Fruit fly (Drosophila melanogaster) whole organism, embryonic: Measurements from ENCODE around the gene Nup153.

Source experiments
- Atf-2 ChIP-seq: fragments of 200-800 bp; sonication (Bioruptor generic); optimal IDR thresholded peaks from 2 replicates; lab custom pipeline; 2016; ENCODE audit warnings: missing biosample characterization, missing genetic modification characterization
- Atf3 ChIP-seq: fragments of 200-800 bp; sonication (Bioruptor generic); optimal IDR thresholded peaks from 3 replicates; lab custom pipeline; 2016; ENCODE audit warnings: missing biosample characterization, missing genetic modification characterization
- B-H1 ChIP-seq: fragments of 200-800 bp; sonication (Bioruptor generic); IDR thresholded peaks from 3 replicates; pipeline ENCODE4 v1.3.6; 2022; ENCODE audit warnings: missing biosample characterization, missing genetic modification characterization
- CG11398 ChIP-seq: fragments of 200-800 bp; sonication (Bioruptor generic); optimal IDR thresholded peaks from 2 replicates; lab custom pipeline; 2016; ENCODE audit warnings: missing biosample characterization, missing genetic modification characterization
- CG11456 ChIP-seq: fragments of 200-800 bp; sonication (Bioruptor generic); IDR thresholded peaks from 3 replicates; pipeline ENCODE4 v1.3.6; 2022; ENCODE audit warnings: missing biosample characterization, missing genetic modification characterization
- CG11695 ChIP-seq: fragments of 200-800 bp; sonication (Bioruptor generic); IDR thresholded peaks from 3 replicates; pipeline ENCODE4 v1.3.6; 2022; ENCODE audit warnings: missing biosample characterization, missing genetic modification characterization
- CG12299 ChIP-seq: fragments of 200-800 bp; sonication (Bioruptor generic); optimal IDR thresholded peaks from 2 replicates; lab custom pipeline; 2018; ENCODE audit warnings: missing biosample characterization, mild to moderate bottlenecking, missing genetic modification characterization
- CG12769 ChIP-seq: fragments of 200-800 bp; sonication (Bioruptor generic); optimal IDR thresholded peaks from 2 replicates; lab custom pipeline; 2019; ENCODE audit warnings: missing biosample characterization, mild to moderate bottlenecking, missing genetic modification characterization, moderate library complexity
- CG13296 ChIP-seq: fragments of 200-800 bp; sonication (Bioruptor generic); optimal IDR thresholded peaks from 3 replicates; lab custom pipeline; 2018; ENCODE audit warnings: missing biosample characterization, mild to moderate bottlenecking, missing genetic modification characterization
- CG15073 ChIP-seq: fragments of 200-800 bp; sonication (Bioruptor generic); optimal IDR thresholded peaks from 2 replicates; lab custom pipeline; 2016; ENCODE audit warnings: missing biosample characterization, missing genetic modification characterization
- CG2116 ChIP-seq: fragments of 200-800 bp; sonication (Bioruptor generic); optimal IDR thresholded peaks from 3 replicates; lab custom pipeline; 2018; ENCODE audit warnings: missing biosample characterization, mild to moderate bottlenecking, missing genetic modification characterization
- CG2120 ChIP-seq: fragments of 200-800 bp; sonication (Bioruptor generic); optimal IDR thresholded peaks from 3 replicates; lab custom pipeline; 2016; ENCODE audit warnings: missing biosample characterization, missing genetic modification characterization
- CG2678 ChIP-seq: fragments of 200-800 bp; sonication (Bioruptor generic); optimal IDR thresholded peaks from 3 replicates; lab custom pipeline; 2019; ENCODE audit warnings: missing biosample characterization, mild to moderate bottlenecking, missing genetic modification characterization, moderate library complexity
- CG3281 ChIP-seq: fragments of 200-800 bp; sonication (Bioruptor generic); optimal IDR thresholded peaks from 3 replicates; lab custom pipeline; 2017; ENCODE audit warnings: missing biosample characterization, mild to moderate bottlenecking, missing genetic modification characterization
- CG4282 ChIP-seq: fragments of 200-800 bp; sonication (Bioruptor generic); optimal IDR thresholded peaks from 2 replicates; lab custom pipeline; 2016; ENCODE audit warnings: missing biosample characterization, missing genetic modification characterization
- CG43689 ChIP-seq: fragments of 200-800 bp; sonication (Bioruptor generic); IDR thresholded peaks from 2 replicates; pipeline ENCODE4 v1.3.6; 2022; ENCODE audit warnings: missing biosample characterization, missing genetic modification characterization
- CG6654 ChIP-seq: fragments of 200-800 bp; sonication (Bioruptor generic); optimal IDR thresholded peaks from 2 replicates; lab custom pipeline; 2017; ENCODE audit warnings: missing biosample characterization, mild to moderate bottlenecking, missing genetic modification characterization
- CG6683 ChIP-seq: fragments of 200-800 bp; sonication (Bioruptor generic); optimal IDR thresholded peaks from 2 replicates; lab custom pipeline; 2017; ENCODE audit warnings: missing biosample characterization, mild to moderate bottlenecking, missing genetic modification characterization, missing genetic modification reagents
- CG6765 ChIP-seq: fragments of 200-800 bp; sonication (Bioruptor generic); optimal IDR thresholded peaks from 3 replicates; lab custom pipeline; 2017; ENCODE audit warnings: missing biosample characterization, mild to moderate bottlenecking, missing genetic modification characterization
- CG6791 ChIP-seq: fragments of 200-800 bp; sonication (Bioruptor generic); IDR thresholded peaks from 3 replicates; pipeline ENCODE4 v1.3.6; 2022; ENCODE audit warnings: missing biosample characterization, missing genetic modification characterization; ENCODE audit not compliant: partially characterized antibody
- CG8089 ChIP-seq: fragments of 200-800 bp; sonication (Bioruptor generic); optimal IDR thresholded peaks from 3 replicates; lab custom pipeline; 2016; ENCODE audit warnings: missing biosample characterization, missing genetic modification characterization
- Dad ChIP-seq: fragments of 200-800 bp; sonication (Bioruptor generic); optimal IDR thresholded peaks from 3 replicates; lab custom pipeline; 2016; ENCODE audit warnings: missing biosample characterization, missing genetic modification characterization
- Dp ChIP-seq: fragments of 200-800 bp; sonication (Bioruptor generic); optimal IDR thresholded peaks from 2 replicates; lab custom pipeline; 2018; ENCODE audit warnings: missing biosample characterization, mild to moderate bottlenecking, missing genetic modification characterization, moderate library complexity
- Fer1 ChIP-seq: fragments of 200-800 bp; sonication (Bioruptor generic); optimal IDR thresholded peaks from 2 replicates; lab custom pipeline; 2017; ENCODE audit warnings: missing biosample characterization, mild to moderate bottlenecking, missing genetic modification characterization
- H2.0 ChIP-seq: fragments of 200-800 bp; sonication (Bioruptor generic); IDR thresholded peaks from 2 replicates; pipeline ENCODE4 v1.3.6; 2022; ENCODE audit warnings: missing biosample characterization, missing genetic modification characterization
- HLH3B ChIP-seq: fragments of 200-800 bp; sonication (Bioruptor generic); IDR thresholded peaks from 2 replicates; pipeline ENCODE4 v1.3.6; 2022; ENCODE audit warnings: missing biosample characterization, missing genetic modification characterization
- HmgZ ChIP-seq: fragments of 200-800 bp; sonication (Bioruptor generic); optimal IDR thresholded peaks from 2 replicates; lab custom pipeline; 2018; ENCODE audit warnings: missing biosample characterization, mild to moderate bottlenecking, missing genetic modification characterization
- Jarid2 ChIP-seq: fragments of 200-800 bp; sonication (Bioruptor generic); optimal IDR thresholded peaks from 3 replicates; lab custom pipeline; 2017; ENCODE audit warnings: mild to moderate bottlenecking, missing biosample characterization, missing genetic modification reagents, missing genetic modification characterization
- Kr ChIP-seq: fragments of 200-800 bp; sonication (Bioruptor generic); optimal IDR thresholded peaks from 2 replicates; lab custom pipeline; 2017; ENCODE audit warnings: missing biosample characterization, mild to moderate bottlenecking, missing genetic modification characterization
- Mes4 ChIP-seq: fragments of 200-800 bp; sonication (Bioruptor generic); optimal IDR thresholded peaks from 2 replicates; lab custom pipeline; 2016; ENCODE audit warnings: missing biosample characterization, missing genetic modification characterization
- Ptx1 ChIP-seq: fragments of 200-800 bp; sonication (Bioruptor generic); IDR thresholded peaks from 2 replicates; pipeline ENCODE4 v1.3.6; 2022; ENCODE audit warnings: missing biosample characterization, missing genetic modification characterization
- Rx ChIP-seq: fragments of 200-800 bp; sonication (Bioruptor generic); IDR thresholded peaks from 2 replicates; pipeline ENCODE4 v1.3.6; 2022; ENCODE audit warnings: missing biosample characterization, missing genetic modification characterization
- Stat92E ChIP-seq, 3 experiments: fragments of >200 bp in 2 of 3; fragments of 200-800 bp in 1 of 3; sonication (Bioruptor generic) in 1 of 3; optimal IDR thresholded peaks; 2 replicates each; lab custom pipeline; 2017 to 2019; ENCODE audit warnings: missing biosample characterization in 3 of 3, missing genetic modification characterization in 3 of 3, mild to moderate bottlenecking in 1 of 3, moderate library complexity in 1 of 3
- TFAM ChIP-seq: fragments of 200-800 bp; sonication (Bioruptor generic); optimal IDR thresholded peaks from 2 replicates; lab custom pipeline; 2017; ENCODE audit warnings: missing biosample characterization, missing genetic modification characterization, inconsistent platforms
- bowl ChIP-seq: fragments of 200-800 bp; sonication (Bioruptor generic); IDR thresholded peaks from 2 replicates; pipeline ENCODE4 v1.3.6; 2022; ENCODE audit warnings: missing biosample characterization, missing genetic modification characterization
- btn ChIP-seq: fragments of 200-800 bp; sonication (Bioruptor generic); optimal IDR thresholded peaks from 2 replicates; lab custom pipeline; 2016; ENCODE audit warnings: missing biosample characterization, missing genetic modification characterization
- ci ChIP-seq: fragments of 200-800 bp; sonication (Bioruptor generic); IDR thresholded peaks from 3 replicates; pipeline ENCODE4 v1.3.6; 2022; ENCODE audit warnings: missing biosample characterization, missing genetic modification characterization
- dysf ChIP-seq: fragments of 200-800 bp; sonication (Bioruptor generic); IDR thresholded peaks from 3 replicates; pipeline ENCODE4 v1.3.6; 2022; ENCODE audit warnings: missing biosample characterization, missing genetic modification characterization
- esg ChIP-seq: fragments of 200-800 bp; sonication (Bioruptor generic); conservative IDR thresholded peaks from 2 replicates; pipeline ENCODE4 v1.3.6; 2022; ENCODE audit warnings: missing biosample characterization, missing genetic modification characterization
- fru ChIP-seq: fragments of >200 bp; optimal IDR thresholded peaks from 2 replicates; lab custom pipeline; 2017
- ftz-f1 ChIP-seq: fragments of 200-800 bp; sonication (Bioruptor generic); optimal IDR thresholded peaks from 2 replicates; lab custom pipeline; 2016; ENCODE audit warnings: missing biosample characterization, missing genetic modification characterization
- gcm ChIP-seq: fragments of 200-800 bp; sonication (Bioruptor generic); optimal IDR thresholded peaks from 2 replicates; lab custom pipeline; 2019; ENCODE audit warnings: missing biosample characterization, mild to moderate bottlenecking, missing genetic modification characterization, moderate library complexity
- gem ChIP-seq: fragments of 200-800 bp; sonication (Bioruptor generic); optimal IDR thresholded peaks from 2 replicates; lab custom pipeline; 2019; ENCODE audit warnings: missing biosample characterization, mild to moderate bottlenecking, missing genetic modification characterization, moderate library complexity
- grn ChIP-seq: fragments of 200-800 bp; sonication (Bioruptor generic); optimal IDR thresholded peaks from 3 replicates; lab custom pipeline; 2017; ENCODE audit warnings: missing biosample characterization, missing genetic modification characterization
- jing ChIP-seq: fragments of 200-800 bp; sonication (Bioruptor generic); optimal IDR thresholded peaks from 2 replicates; lab custom pipeline; 2018; ENCODE audit warnings: missing biosample characterization, mild to moderate bottlenecking, missing genetic modification characterization
- onecut ChIP-seq: fragments of 200-800 bp; sonication (Bioruptor generic); IDR thresholded peaks from 2 replicates; pipeline ENCODE4 v1.3.6; 2022; ENCODE audit warnings: missing biosample characterization, missing genetic modification characterization
- pho ChIP-seq: fragments of 200-800 bp; sonication (Bioruptor generic); optimal IDR thresholded peaks from 2 replicates; lab custom pipeline; 2016; ENCODE audit warnings: missing biosample characterization, missing genetic modification characterization
- psq ChIP-seq: fragments of 200-800 bp; sonication (Bioruptor generic); optimal IDR thresholded peaks from 2 replicates; lab custom pipeline; 2017; ENCODE audit warnings: missing biosample characterization, missing genetic modification characterization
- repo ChIP-seq: fragments of 200-800 bp; sonication (Bioruptor generic); optimal IDR thresholded peaks from 2 replicates; lab custom pipeline; 2016; ENCODE audit warnings: missing biosample characterization, missing genetic modification characterization
- tgo ChIP-seq: fragments of 200-800 bp; sonication (Bioruptor generic); IDR thresholded peaks from 3 replicates; pipeline ENCODE4 v1.3.6; 2022; ENCODE audit warnings: missing biosample characterization, missing genetic modification characterization

Nup153 gene

DNA sequence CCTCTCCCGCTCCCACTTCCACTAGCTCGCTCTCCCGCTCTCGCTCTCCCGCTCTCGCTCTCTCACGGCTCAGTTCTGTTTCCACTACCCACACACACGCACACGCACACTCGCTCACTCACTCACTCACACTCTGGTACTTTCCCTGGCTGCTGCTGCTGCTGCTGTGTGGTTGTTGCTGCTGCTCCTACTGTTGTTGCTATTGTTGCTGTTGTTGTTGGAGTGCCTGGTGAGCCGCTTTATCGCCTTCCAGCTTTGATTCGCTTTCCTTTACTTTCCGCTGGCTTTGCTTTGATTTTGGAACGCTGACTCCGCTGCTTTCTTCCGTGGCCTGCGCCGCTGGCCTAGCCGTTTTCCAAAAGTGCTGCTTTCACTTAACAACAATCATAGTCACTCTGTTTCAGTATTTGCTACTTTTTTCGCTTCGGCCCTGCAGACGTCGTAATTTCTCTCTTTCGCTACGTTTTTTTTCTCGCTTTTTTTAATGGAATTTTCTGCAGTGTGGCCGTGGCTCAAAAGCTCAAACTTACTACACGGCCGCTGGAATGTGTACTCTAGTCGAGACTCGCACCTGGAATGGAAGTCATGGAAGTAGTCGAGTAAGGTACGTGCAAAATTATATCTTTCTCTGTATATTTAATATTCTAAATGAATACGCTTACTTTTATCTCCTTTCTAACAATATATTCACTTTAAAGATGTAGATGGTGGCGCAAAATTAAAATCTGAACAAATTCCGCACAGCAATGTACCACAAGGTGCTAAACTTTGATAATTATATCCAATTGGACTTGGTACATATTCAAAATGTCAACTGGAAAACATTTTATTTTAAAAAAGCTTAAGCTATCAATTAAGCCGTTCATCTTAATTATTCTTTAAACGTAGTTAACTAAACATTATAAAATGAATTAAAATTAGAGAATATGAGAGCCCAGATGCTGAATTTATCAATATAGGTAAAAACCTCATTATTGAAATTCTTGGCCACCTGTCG, 39.2 kb upstream of the Nup153 start, which contains the start of gene Pp2B-14D (continued):
- TF ChIP-seq bowl (GFP tag; lab: Robert Waterston, UW) (no peak), ci (0 out of 3 replicates have a peak, but pooled peaks have one; percentile 25), grn (GFP tag; lab: Kevin White, UChicago) (no peak), Kr (GFP tag; lab: Kevin White, UChicago) (no peak), fru (lab: Kevin White, UChicago) (no peak), CG12769 (peak; percentile 45), gem (peak; percentile 22), CG13296 (GFP tag; lab: Kevin White, UChicago) (no peak), CG8089 (GFP tag; lab: Kevin White, UChicago) (no peak), CG6791 (GFP tag; lab: Robert Waterston, UW) (no peak), CG11456 (GFP tag; lab: Robert Waterston, UW) (no peak), CG15073 (no peak), CG12299 (no peak), repo (no peak), tgo (GFP tag; lab: Robert Waterston, UW) (no peak), CG6765 (no peak), Dp (GFP tag; lab: Kevin White, UChicago) (peak; percentile 22), Atf-2 (GFP tag; lab: Kevin White, UChicago) (no peak), Dad (no peak), CG43689 (GFP tag; lab: Robert Waterston, UW) (no peak), CG2120 (GFP tag; lab: Kevin White, UChicago) (peak; percentile 16), ftz-f1 (GFP tag; lab: Kevin White, UChicago) (no peak), onecut (GFP tag; lab: Robert Waterston, UW) (no peak), Rx (GFP tag; lab: Robert Waterston, UW) (no peak), Jarid2 (GFP tag; lab: Kevin White, UChicago) (no peak), gcm (GFP tag; lab: Kevin White, UChicago) (no peak), CG4282 (GFP tag; lab: Kevin White, UChicago) (no peak), btn (GFP tag; lab: Kevin White, UChicago) (no peak), esg (GFP tag; lab: Robert Waterston, UW) (no peak), Atf3 (no peak), Mes4 (GFP tag; lab: Kevin White, UChicago) (no peak), B-H1 (GFP tag; lab: Robert Waterston, UW) (no peak), dysf (no peak), CG6683 (GFP tag; lab: Kevin White, UChicago) (no peak), psq (no peak), CG11695 (GFP tag; lab: Robert Waterston, UW) (no peak), CG2116 (GFP tag; lab: Kevin White, UChicago) (peak; percentile 5), pho (GFP tag; lab: Kevin White, UChicago) (no peak), jing (no peak), CG2678 (peak; percentile 2), H2.0 (GFP tag; lab: Robert Waterston, UW) (no peak), CG11398 (no peak), Stat92E (GFP tag; optimal IDR thresholded peaks at IDR 0.05; lab: Kevin White, UChicago) (peak in 1 of 3 experiments; percentile 1), CG6654 (GFP tag; lab: Kevin White, UChicago) (no peak), Ptx1 (GFP tag; lab: Robert Waterston, UW) (no peak), HLH3B (GFP tag; lab: Robert Waterston, UW) (no peak), Fer1 (GFP tag; lab: Kevin White, UChicago) (no peak), HmgZ (tag; lab: Kevin White, UChicago) (no peak), TFAM (GFP tag; lab: Kevin White, UChicago) (no peak), CG3281 (GFP tag; lab: Kevin White, UChicago) (no peak)
